Fruit fly (Drosophila melanogaster) whole organism: ENCODE results near the gene brv3.

Source experiments
- CG8478 ChIP-seq: fragments of >200 bp; optimal IDR thresholded peaks from 2 replicates; lab custom pipeline; 2018; ENCODE audit warnings: inconsistent platforms
- Dll ChIP-seq: fragments of >200 bp; optimal IDR thresholded peaks from 2 replicates; lab custom pipeline; 2017
- EcR ChIP-seq, 2 experiments: fragments of >200 bp; optimal IDR thresholded peaks; 2 replicates each; lab custom pipeline; 2017; ENCODE audit warnings: missing biosample characterization in 2 of 2, missing genetic modification characterization in 2 of 2, missing genetic modification reagents in 2 of 2
- pan ChIP-seq: fragments of >200 bp; optimal IDR thresholded peaks from 2 replicates; lab custom pipeline; 2017
- psq ChIP-seq: fragments of >200 bp; optimal IDR thresholded peaks from 2 replicates; lab custom pipeline; 2017
- usp ChIP-seq: fragments of >200 bp; optimal IDR thresholded peaks from 2 replicates; lab custom pipeline; 2017; ENCODE audit warnings: missing biosample characterization, missing genetic modification characterization, mixed read lengths

brv3 gene

dm6 chrX:2593753-2594096 is 30.6 kb downstream of the brv3 start:
- TF ChIP-seq usp (GFP tag; lab: Kevin White, UChicago) (no peak), pan (lab: Kevin White, UChicago) (no peak), CG8478 (lab: Kevin White, UChicago) (no peak)

- TF ChIP-seq psq (lab: Kevin White, UChicago): no peak
- TF ChIP-seq CG8478 (lab: Kevin White, UChicago): no peak
- TF ChIP-seq pan (lab: Kevin White, UChicago): no peak
- no peak for TF ChIP-seq EcR (GFP tag; optimal IDR thresholded peaks at IDR 0.05; lab: Kevin White, UChicago)
- TF ChIP-seq Dll (lab: Kevin White, UChicago): no peak
- TF ChIP-seq usp (GFP tag; lab: Kevin White, UChicago): no peak
Observed at dm6 chrX:2593094-2593752, 31.2 kb downstream of the brv3 start.

- TF ChIP-seq usp (GFP tag; lab: Kevin White, UChicago) (no peak), EcR (GFP tag; optimal IDR thresholded peaks at IDR 0.05; lab: Kevin White, UChicago) (no peak), pan (lab: Kevin White, UChicago) (no peak), psq (lab: Kevin White, UChicago) (no peak), CG8478 (lab: Kevin White, UChicago) (no peak), Dll (lab: Kevin White, UChicago) (no peak)
Observed at dm6 chrX:2592243-2592642, 32.1 kb downstream of the brv3 start.

- TF ChIP-seq CG8478 (lab: Kevin White, UChicago): no peak
- TF ChIP-seq pan (lab: Kevin White, UChicago): no peak
- no peak for TF ChIP-seq usp (GFP tag; lab: Kevin White, UChicago)
- TF ChIP-seq Dll (lab: Kevin White, UChicago): no peak
- no peak for TF ChIP-seq psq (lab: Kevin White, UChicago)
- no peak for TF ChIP-seq EcR (GFP tag; optimal IDR thresholded peaks at IDR 0.05; lab: Kevin White, UChicago)
Observed at dm6 chrX:2591315-2591999, 32.9 kb downstream of the brv3 start.

dm6 chrX:2590607-2591006 is 33.8 kb downstream of the brv3 start:
- TF ChIP-seq CG8478 (lab: Kevin White, UChicago): no peak
- no peak for TF ChIP-seq psq (lab: Kevin White, UChicago)
- no peak for TF ChIP-seq Dll (lab: Kevin White, UChicago)
- TF ChIP-seq pan (lab: Kevin White, UChicago): no peak
- TF ChIP-seq EcR (GFP tag; optimal IDR thresholded peaks at IDR 0.05; lab: Kevin White, UChicago): no peak
- TF ChIP-seq usp (GFP tag; lab: Kevin White, UChicago): no peak

- TF ChIP-seq usp (GFP tag; lab: Kevin White, UChicago): no peak
- TF ChIP-seq CG8478 (lab: Kevin White, UChicago): no peak
- TF ChIP-seq pan (lab: Kevin White, UChicago): no peak
- no peak for TF ChIP-seq EcR (GFP tag; optimal IDR thresholded peaks at IDR 0.05; lab: Kevin White, UChicago)
- no peak for TF ChIP-seq Dll (lab: Kevin White, UChicago)
Observed at dm6 chrX:2589446-2590038, 34.8 kb downstream of the brv3 start.

dm6 chrX:2588415-2589411 is 35.7 kb downstream of the brv3 start, which contains the start of gene egh:
Gene egh (plus strand): TSS chrX:2588503.
- TF ChIP-seq Dll (lab: Kevin White, UChicago) (peak; percentile 67), psq (lab: Kevin White, UChicago) (no peak)

dm6 chrX:2585716-2586082 is 38.7 kb downstream of the brv3 start, which contains the start of gene wds:
Gene wds (plus strand): TSS chrX:2585980.
- TF ChIP-seq Dll (lab: Kevin White, UChicago): no peak
- TF ChIP-seq EcR (GFP tag; optimal IDR thresholded peaks at IDR 0.05; lab: Kevin White, UChicago): no peak
- no peak for TF ChIP-seq usp (GFP tag; lab: Kevin White, UChicago)

- TF ChIP-seq CG8478 (lab: Kevin White, UChicago) (no peak), psq (lab: Kevin White, UChicago) (no peak), EcR (GFP tag; optimal IDR thresholded peaks at IDR 0.05; lab: Kevin White, UChicago) (no peak), pan (lab: Kevin White, UChicago) (no peak), Dll (lab: Kevin White, UChicago) (no peak), usp (GFP tag; lab: Kevin White, UChicago) (no peak)
Observed at dm6 chrX:2585055-2585715, 39.2 kb downstream of the brv3 start, which contains the start of gene CG13760. Gene CG13760 (minus strand): TSS chrX:2585699.

dm6 chrX:2581793-2582503 is 42.4 kb downstream of the brv3 start:
- TF ChIP-seq Dll (lab: Kevin White, UChicago): no peak
